Worm (Caenorhabditis elegans) whole organism, L4 larva: ENCODE measurements around the gene D1046.18.

Source experiments
- T20F7.1 ChIP-seq: fragments of 200-800 bp; sonication (Bioruptor generic); optimal IDR thresholded peaks from 2 replicates; lab custom pipeline; 2018; ENCODE audit warnings: mild to moderate bottlenecking, missing genetic modification characterization, missing compliant biosample characterization
- Y105C5A.15 ChIP-seq: fragments of 200-800 bp; sonication (Bioruptor generic); IDR thresholded peaks from 2 replicates; pipeline ENCODE4 v1.3.6; 2022; ENCODE audit warnings: missing genetic modification characterization, missing compliant biosample characterization
- aha-1 ChIP-seq: fragments of 150-350 bp; peaks from one replicate; lab custom pipeline; 2014; ENCODE audit warnings: missing biosample characterization, missing genetic modification characterization
- ama-1 ChIP-seq: fragments of 150-350 bp; optimal IDR thresholded peaks from 2 replicates; lab custom pipeline; 2014; ENCODE audit warnings: inconsistent platforms, mixed read lengths
- ceh-20 ChIP-seq: fragments of 200-800 bp; sonication (Bioruptor generic); IDR thresholded peaks from 2 replicates; pipeline ENCODE4 v1.3.6; 2022; ENCODE audit warnings: missing genetic modification reagents, missing genetic modification characterization, missing compliant biosample characterization
- ceh-44 ChIP-seq: fragments of 200-800 bp; sonication (Bioruptor generic); IDR thresholded peaks from 2 replicates; pipeline ENCODE4 v1.3.6; 2022; ENCODE audit warnings: missing genetic modification reagents, missing genetic modification characterization, missing compliant biosample characterization
- ceh-82 ChIP-seq: sonication (generic microtip); optimal IDR thresholded peaks from 2 replicates; lab custom pipeline; 2017; ENCODE audit warnings: missing biosample characterization, missing genetic modification characterization
- cey-2 ChIP-seq: sonication (generic microtip); optimal IDR thresholded peaks from 3 replicates; lab custom pipeline; 2017; ENCODE audit warnings: missing genetic modification characterization, mild to moderate bottlenecking, missing compliant biosample characterization, antibody characterized with exemption, borderline replicate concordance; ENCODE audit not compliant: insufficient read depth
- ctbp-1 ChIP-seq: fragments of 200-800 bp; sonication (Bioruptor generic); IDR thresholded peaks from 2 replicates; pipeline ENCODE4 v1.3.6; 2022; ENCODE audit warnings: missing genetic modification reagents, missing genetic modification characterization, missing compliant biosample characterization
- daf-12 ChIP-seq: fragments of 150-350 bp; optimal IDR thresholded peaks from 2 replicates; lab custom pipeline; 2014; ENCODE audit warnings: missing biosample characterization, missing genetic modification reagents, missing genetic modification characterization
- daf-16 ChIP-seq, 3 experiments: sonication (generic microtip); optimal IDR thresholded peaks; 2 replicates each; lab custom pipeline; 2016 to 2017; ENCODE audit warnings: missing genetic modification characterization in 3 of 3, missing genetic modification reagents in 3 of 3, mild to moderate bottlenecking in 2 of 3, missing compliant biosample characterization in 2 of 3, missing biosample characterization in 1 of 3, moderate library complexity in 1 of 3
- daf-19 ChIP-seq: fragments of 200-800 bp; sonication (Bioruptor generic); conservative IDR thresholded peaks from 2 replicates; pipeline ENCODE4 v1.3.6; 2022; ENCODE audit warnings: missing genetic modification characterization, missing compliant biosample characterization
- dmd-6 ChIP-seq: fragments of 200-800 bp; sonication (Bioruptor generic); IDR thresholded peaks from 2 replicates; pipeline ENCODE4 v1.3.6; 2022; ENCODE audit warnings: missing genetic modification reagents, missing genetic modification characterization, missing compliant biosample characterization
- dpl-1 ChIP-seq: fragments of 150-350 bp; optimal IDR thresholded peaks from 2 replicates; lab custom pipeline; 2014; ENCODE audit warnings: missing biosample characterization, missing genetic modification reagents, missing genetic modification characterization
- dve-1 ChIP-seq: sonication (generic microtip); optimal IDR thresholded peaks from 2 replicates; lab custom pipeline; 2017; ENCODE audit warnings: antibody characterized with exemption, mild to moderate bottlenecking, missing genetic modification characterization, missing compliant biosample characterization; ENCODE audit not compliant: insufficient read depth
- egl-27 ChIP-seq: sonication (generic microtip); optimal IDR thresholded peaks from 3 replicates; lab custom pipeline; 2017; ENCODE audit warnings: missing biosample characterization, missing genetic modification reagents, missing genetic modification characterization
- gei-8 ChIP-seq: fragments of 200-800 bp; sonication (Bioruptor generic); optimal IDR thresholded peaks from 2 replicates; lab custom pipeline; 2018; ENCODE audit warnings: mild to moderate bottlenecking, missing genetic modification characterization, missing compliant biosample characterization
- hlh-11 ChIP-seq: fragments of 200-800 bp; sonication (Bioruptor generic); optimal IDR thresholded peaks from 2 replicates; lab custom pipeline; 2018; ENCODE audit warnings: mild to moderate bottlenecking, missing genetic modification characterization, missing compliant biosample characterization
- hlh-30 ChIP-seq: sonication (generic microtip); optimal IDR thresholded peaks from 2 replicates; lab custom pipeline; 2017; ENCODE audit warnings: antibody characterized with exemption, mild to moderate bottlenecking, missing genetic modification characterization, missing compliant biosample characterization; ENCODE audit not compliant: insufficient read depth
- hmg-1.1 ChIP-seq: fragments of 200-800 bp; sonication (Bioruptor generic); IDR thresholded peaks from 2 replicates; pipeline ENCODE4 v1.3.6; 2022; ENCODE audit warnings: missing genetic modification reagents, missing genetic modification characterization, missing compliant biosample characterization
- jun-1 ChIP-seq: fragments of 150-350 bp; optimal IDR thresholded peaks from 2 replicates; lab custom pipeline; 2014; ENCODE audit warnings: missing biosample characterization, missing genetic modification reagents, missing genetic modification characterization
- lin-1 ChIP-seq: fragments of 200-800 bp; sonication (Bioruptor generic); IDR thresholded peaks from 2 replicates; pipeline ENCODE4 v1.3.6; 2022; ENCODE audit warnings: missing genetic modification reagents, missing genetic modification characterization, missing compliant biosample characterization
- lin-13 ChIP-seq: fragments of 150-350 bp; optimal IDR thresholded peaks from 2 replicates; lab custom pipeline; 2014; ENCODE audit warnings: missing biosample characterization, missing genetic modification reagents, missing genetic modification characterization
- lin-29 ChIP-seq: fragments of 200-800 bp; sonication (Bioruptor generic); IDR thresholded peaks from 2 replicates; pipeline ENCODE4 v1.3.6; 2022; ENCODE audit warnings: missing genetic modification reagents, missing genetic modification characterization, missing compliant biosample characterization
- lsy-2 ChIP-seq, 2 experiments: fragments of 150-350 bp in 1 of 2; sonication (generic microtip) in 1 of 2; optimal IDR thresholded peaks; 2 replicates each; lab custom pipeline; 2014 to 2017; ENCODE audit warnings: missing biosample characterization in 2 of 2, missing genetic modification characterization in 2 of 2
- mdl-1 ChIP-seq, 2 experiments: fragments of 150-350 bp in 1 of 2; sonication (generic microtip) in 1 of 2; optimal IDR thresholded peaks; 2 replicates each; lab custom pipeline; 2014 to 2017; ENCODE audit warnings: missing biosample characterization in 2 of 2, missing genetic modification characterization in 2 of 2
- mdt-29 ChIP-seq: fragments of 200-800 bp; sonication (Bioruptor generic); IDR thresholded peaks from 2 replicates; pipeline ENCODE4 v1.3.6; 2022; ENCODE audit warnings: missing genetic modification reagents, missing genetic modification characterization, missing compliant biosample characterization
- mep-1 ChIP-seq: fragments of 150-350 bp; sonication (generic microtip); optimal IDR thresholded peaks from 3 replicates; lab custom pipeline; 2014; ENCODE audit warnings: missing biosample characterization, missing genetic modification characterization
- mxl-3 ChIP-seq: fragments of 200-800 bp; sonication (Bioruptor generic); optimal IDR thresholded peaks from 2 replicates; lab custom pipeline; 2018; ENCODE audit warnings: mild to moderate bottlenecking, missing genetic modification characterization, missing compliant biosample characterization
- nhr-102 ChIP-seq: sonication (generic microtip); optimal IDR thresholded peaks from 2 replicates; lab custom pipeline; 2016; ENCODE audit warnings: mild to moderate bottlenecking, missing genetic modification characterization, moderate library complexity, missing compliant biosample characterization
- nhr-28 ChIP-seq: fragments of 150-350 bp; optimal IDR thresholded peaks from 2 replicates; lab custom pipeline; 2014; ENCODE audit warnings: missing biosample characterization, missing genetic modification characterization
- nhr-48 ChIP-seq: sonication (generic microtip); optimal IDR thresholded peaks from 2 replicates; lab custom pipeline; 2016; ENCODE audit warnings: mild to moderate bottlenecking, missing genetic modification characterization, missing compliant biosample characterization
- nhr-76 ChIP-seq: fragments of 150-350 bp; optimal IDR thresholded peaks from 2 replicates; lab custom pipeline; 2014; ENCODE audit warnings: missing biosample characterization, missing genetic modification characterization
- nhr-77 ChIP-seq: fragments of 150-350 bp; optimal IDR thresholded peaks from 2 replicates; lab custom pipeline; 2014; ENCODE audit warnings: missing biosample characterization, missing genetic modification characterization
- php-3 ChIP-seq: fragments of 200-800 bp; sonication (Bioruptor generic); IDR thresholded peaks from 2 replicates; pipeline ENCODE4 v1.3.6; 2022; ENCODE audit warnings: missing genetic modification reagents, missing genetic modification characterization, missing compliant biosample characterization
- pqm-1 ChIP-seq: sonication (generic microtip); optimal IDR thresholded peaks from 2 replicates; lab custom pipeline; 2017; ENCODE audit warnings: missing biosample characterization, missing genetic modification characterization
- spr-3 ChIP-seq: fragments of 200-800 bp; sonication (Bioruptor generic); optimal IDR thresholded peaks from 2 replicates; lab custom pipeline; 2018; ENCODE audit warnings: mild to moderate bottlenecking, missing genetic modification characterization, missing compliant biosample characterization
- tra-1 ChIP-seq: fragments of 200-800 bp; sonication (Bioruptor generic); IDR thresholded peaks from 2 replicates; pipeline ENCODE4 v1.3.6; 2022; ENCODE audit warnings: missing genetic modification reagents, missing genetic modification characterization, missing compliant biosample characterization
- unc-130 ChIP-seq: sonication (generic microtip); optimal IDR thresholded peaks from 2 replicates; lab custom pipeline; 2016; ENCODE audit warnings: missing genetic modification reagents, missing genetic modification characterization, missing compliant biosample characterization
- unc-39 ChIP-seq: sonication (generic microtip); optimal IDR thresholded peaks from 2 replicates; lab custom pipeline; 2017; ENCODE audit warnings: missing biosample characterization, missing genetic modification characterization
- unc-62 ChIP-seq, 3 experiments: fragments of 150-350 bp in 1 of 3; sonication (generic microtip); optimal IDR thresholded peaks in 2 of 3; peaks in 1 of 3; 1 replicate in 1 of 3; 2 replicates in 2 of 3; lab custom pipeline; 2014 to 2017; ENCODE audit warnings: missing biosample characterization in 3 of 3, missing genetic modification characterization in 3 of 3, missing genetic modification reagents in 3 of 3, missing genotype in 1 of 3
- vab-7 ChIP-seq: fragments of 200-800 bp; sonication (Bioruptor generic); IDR thresholded peaks from 2 replicates; pipeline ENCODE4 v1.3.6; 2022; ENCODE audit warnings: missing genetic modification reagents, missing genetic modification characterization, missing compliant biosample characterization
- zag-1 ChIP-seq: fragments of 150-350 bp; optimal IDR thresholded peaks from 2 replicates; lab custom pipeline; 2014; ENCODE audit warnings: missing biosample characterization, missing genetic modification characterization
- zip-11 ChIP-seq: fragments of 200-800 bp; sonication (Bioruptor generic); IDR thresholded peaks from 2 replicates; pipeline ENCODE4 v1.3.6; 2022; ENCODE audit warnings: missing genetic modification characterization, missing compliant biosample characterization
- zip-2 ChIP-seq: fragments of 150-350 bp; optimal IDR thresholded peaks from 2 replicates; lab custom pipeline; 2014; ENCODE audit warnings: missing biosample characterization, missing genetic modification characterization
- ztf-7 ChIP-seq: fragments of 150-350 bp; optimal IDR thresholded peaks from 2 replicates; lab custom pipeline; 2014; ENCODE audit warnings: missing biosample characterization, missing genetic modification characterization

The D1046.18 gene

ce11 chrIV:8947146-8947545 is 17.1 kb downstream of the D1046.18 start (continued):
- TF ChIP-seq spr-3 (GFP tag; lab: Kevin White, UChicago) (no peak), daf-16 (GFP tag; optimal IDR thresholded peaks at IDR 0.05; lab: Kevin White, UChicago) (no peak), daf-16 (tag; optimal IDR thresholded peaks at IDR 0.05; lab: Kevin White, UChicago) (no peak), dve-1 (tag; lab: Kevin White, UChicago) (no peak), zag-1 (tag; lab: Kevin White, UChicago) (no peak), jun-1 (tag; lab: Kevin White, UChicago) (no peak), nhr-76 (no peak), ctbp-1 (GFP tag; lab: Robert Waterston, UW) (no peak)

- TF ChIP-seq php-3 (GFP tag; lab: Robert Waterston, UW) = no peak
- no peak for TF ChIP-seq Y105C5A.15 (GFP tag; lab: Robert Waterston, UW)
- peak in 1 of 2 experiments; percentile 82 for TF ChIP-seq lsy-2 (tag; optimal IDR thresholded peaks at IDR 0.05; lab: Kevin White, UChicago)
- TF ChIP-seq dve-1 (tag; lab: Kevin White, UChicago) = peak; percentile 87
- peak; percentile 9 for TF ChIP-seq dpl-1
- TF ChIP-seq zip-11 = no peak
- no peak for TF ChIP-seq ama-1 (lab: Kevin White, UChicago)
- peak; percentile 73 for TF ChIP-seq mep-1 (tag; lab: Kevin White, UChicago)
- TF ChIP-seq mxl-3 (GFP tag; lab: Kevin White, UChicago) = peak; percentile 89
- no peak for TF ChIP-seq daf-12 (tag; lab: Kevin White, UChicago)
- no peak for TF ChIP-seq ceh-44
- no peak for TF ChIP-seq ceh-82
- TF ChIP-seq ceh-20 (GFP tag; lab: Robert Waterston, UW) = peak; percentile 84
- no peak for TF ChIP-seq ztf-7 (tag; lab: Kevin White, UChicago)
- TF ChIP-seq hlh-11 = peak; percentile 95
- peak; percentile 15 for TF ChIP-seq nhr-76
- peak; percentile 49 for TF ChIP-seq ctbp-1 (GFP tag; lab: Robert Waterston, UW)
- TF ChIP-seq jun-1 (tag; lab: Kevin White, UChicago) = no peak
- peak; percentile 73 for TF ChIP-seq nhr-48 (tag; lab: Kevin White, UChicago)
- TF ChIP-seq egl-27 = no peak
- peak; percentile 39 for TF ChIP-seq lin-13
- TF ChIP-seq unc-130 (GFP tag; lab: Kevin White, UChicago) = no peak
- no peak for TF ChIP-seq aha-1 (tag; lab: Kevin White, UChicago)
- TF ChIP-seq gei-8 (GFP tag; lab: Kevin White, UChicago) = no peak
- TF ChIP-seq lin-29 = no peak
- TF ChIP-seq tra-1 = peak; percentile 96
- no peak for TF ChIP-seq daf-19 (GFP tag; lab: Robert Waterston, UW)
- TF ChIP-seq dmd-6 (GFP tag; lab: Robert Waterston, UW) = peak; percentile 92
- TF ChIP-seq unc-62 (GFP tag; optimal IDR thresholded peaks at IDR 0.05 in 1 of 2; lab: Kevin White, UChicago) = peak in 1 of 2 experiments; percentile 96
- no peak for TF ChIP-seq unc-62 (tag; optimal IDR thresholded peaks at IDR 0.05; lab: Kevin White, UChicago)
- TF ChIP-seq unc-39 (tag; lab: Kevin White, UChicago) = no peak
- peak; percentile 60 for TF ChIP-seq T20F7.1 (GFP tag; lab: Kevin White, UChicago)
- TF ChIP-seq nhr-102 (tag; lab: Kevin White, UChicago) = peak; percentile 40
- TF ChIP-seq nhr-28 = peak; percentile 90
- TF ChIP-seq vab-7 (GFP tag; lab: Robert Waterston, UW) = no peak
- TF ChIP-seq nhr-77 (tag; lab: Kevin White, UChicago) = peak; percentile 59
- TF ChIP-seq mdl-1 (tag; optimal IDR thresholded peaks at IDR 0.05; lab: Kevin White, UChicago) = peak; percentile 73 to 97
- TF ChIP-seq cey-2 (tag; lab: Kevin White, UChicago) = peak; percentile 91
- peak; percentile 93 for TF ChIP-seq pqm-1 (tag; lab: Kevin White, UChicago)
- no peak for TF ChIP-seq lin-1 (GFP tag; lab: Robert Waterston, UW)
- TF ChIP-seq hmg-1.1 (GFP tag; lab: Robert Waterston, UW) = peak; percentile 45; the same call in 1 of the 2 replicates
- no peak for TF ChIP-seq zip-2 (tag; lab: Kevin White, UChicago)
- peak; percentile 76 for TF ChIP-seq mdt-29 (GFP tag; lab: Robert Waterston, UW)
- peak; percentile 97 for TF ChIP-seq hlh-30 (tag; lab: Kevin White, UChicago)
Measured at ce11 chrIV:8949078-8950039, 19.3 kb downstream of the D1046.18 start.
